Worm (Caenorhabditis elegans): ENCODE data around the gene C26F1.1.

C26F1.1 gene

ce11 chrV:7785117-7785516, at the start of gene C26F1.1:
Gene C26F1.1 (plus strand): TSS chrV:7785417.
- TF ChIP-seq elt-1 (tag; optimal IDR thresholded peaks at IDR 0.05; ENCODE audit: borderline replicate concordance, insufficient read depth) (no peak), mls-2 (tag; optimal IDR thresholded peaks at IDR 0.05) (no peak), ces-1 (GFP tag; optimal IDR thresholded peaks at IDR 0.05) (no peak), lin-32 (GFP tag; optimal IDR thresholded peaks at IDR 0.05) (no peak), unc-62 (GFP tag; optimal IDR thresholded peaks at IDR 0.05) (no peak), nhr-76 (tag; optimal IDR thresholded peaks at IDR 0.05) (no peak), nhr-2 (tag; optimal IDR thresholded peaks at IDR 0.05) (no peak), unc-39 (tag; optimal IDR thresholded peaks at IDR 0.05) (no peak), pha-4 (tag; optimal IDR thresholded peaks at IDR 0.05) (no peak), snpc-4 (tag; optimal IDR thresholded peaks at IDR 0.05) (no peak), elt-3 (tag; optimal IDR thresholded peaks at IDR 0.05) (no peak), M03D4.4 (tag; optimal IDR thresholded peaks at IDR 0.05) (no peak), ztf-11 (tag; optimal IDR thresholded peaks at IDR 0.05) (no peak), ceh-39 (tag; optimal IDR thresholded peaks at IDR 0.05) (no peak), nhr-237 (tag; optimal IDR thresholded peaks at IDR 0.05) (no peak), bed-3 (GFP tag; optimal IDR thresholded peaks at IDR 0.05) (no peak)

DNA sequence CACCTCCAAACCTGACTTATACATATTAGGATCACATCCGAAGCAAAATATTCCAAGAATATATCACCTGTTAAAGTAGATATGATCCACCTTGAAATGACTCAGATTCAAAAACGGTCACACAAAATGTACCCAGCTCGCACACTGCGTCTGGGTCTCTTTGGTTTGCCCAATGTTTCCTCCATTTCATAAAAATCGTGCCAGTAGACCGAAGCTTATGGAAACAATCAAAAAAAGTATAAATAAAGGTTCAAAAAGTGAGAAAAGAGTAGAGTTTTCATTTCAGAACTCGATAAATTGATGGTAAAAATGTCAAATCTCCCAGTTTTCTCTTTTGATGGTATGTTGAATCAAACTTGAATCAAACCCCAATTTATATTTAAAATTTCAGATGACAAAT, 47.5 kb upstream of the C26F1.1 start, which contains the start of gene srr-9:
Gene srr-9 (plus strand): TSS at position 301 of the 400 bp plus-strand sequence.
- TF ChIP-seq nhr-28 (tag; optimal IDR thresholded peaks at IDR 0.05) (no peak), flh-1 (GFP tag; optimal IDR thresholded peaks at IDR 0.05) (no peak), sptf-1 (tag; optimal IDR thresholded peaks at IDR 0.05) (no peak), lin-13 (tag; optimal IDR thresholded peaks at IDR 0.05) (no peak)

DNA sequence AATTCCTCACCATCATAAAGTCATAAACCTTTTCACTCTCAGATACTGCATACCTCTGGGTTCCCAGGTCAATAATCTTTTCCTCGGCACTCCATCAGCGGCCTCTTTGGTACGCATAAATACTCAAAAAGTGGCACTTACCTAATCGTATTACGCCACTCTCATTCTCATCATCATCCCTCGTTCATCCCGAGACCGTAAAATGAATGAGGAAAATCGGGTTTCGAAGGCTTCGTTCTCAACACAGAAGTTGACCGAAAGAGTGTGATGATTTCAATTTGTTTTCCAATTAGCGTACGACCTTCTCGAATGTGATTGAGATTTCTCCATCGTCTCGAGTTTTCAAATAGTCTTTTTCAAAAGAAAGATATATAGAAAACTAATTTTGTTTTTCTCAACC, 45.3 kb upstream of the C26F1.1 start:
- peak; percentile 25 for TF ChIP-seq nhr-2 (tag; optimal IDR thresholded peaks at IDR 0.05)
- TF ChIP-seq snpc-4 (tag; optimal IDR thresholded peaks at IDR 0.05), result no peak
- TF ChIP-seq drap-1 (GFP tag; optimal IDR thresholded peaks at IDR 0.05), result no peak
- TF ChIP-seq ces-1 (GFP tag; optimal IDR thresholded peaks at IDR 0.05), result peak; percentile 9

DNA sequence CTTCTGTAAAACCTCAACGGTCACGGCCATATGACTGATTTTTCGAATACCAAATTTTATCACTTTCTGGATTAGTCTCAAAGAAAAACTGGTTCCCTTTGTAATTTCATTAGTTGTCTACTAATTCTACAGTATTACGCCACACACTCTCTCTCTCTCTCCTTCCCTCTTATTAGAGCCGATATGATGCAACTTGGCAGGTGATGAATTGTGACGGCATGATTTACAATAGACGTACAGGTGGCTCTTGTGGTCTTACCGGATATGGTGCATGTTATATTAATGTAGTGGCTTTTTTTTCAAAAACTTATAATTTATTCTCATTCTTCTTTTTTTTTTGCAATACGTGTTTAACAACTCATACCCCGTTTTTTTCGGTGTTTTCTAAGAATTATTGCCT, 43.3 kb upstream of the C26F1.1 start:
- no peak for TF ChIP-seq nhr-28 (tag; optimal IDR thresholded peaks at IDR 0.05)
- TF ChIP-seq zip-8 (tag; optimal IDR thresholded peaks at IDR 0.05), result peak; percentile 77
- peak; percentile 55 for TF ChIP-seq unc-62 (GFP tag; optimal IDR thresholded peaks at IDR 0.05)
- no peak for TF ChIP-seq ztf-11 (tag; optimal IDR thresholded peaks at IDR 0.05)
- no peak for TF ChIP-seq drap-1 (GFP tag; optimal IDR thresholded peaks at IDR 0.05)
- no peak for TF ChIP-seq bed-3 (GFP tag; optimal IDR thresholded peaks at IDR 0.05)
- peak; percentile 100 for TF ChIP-seq nhr-2 (tag; optimal IDR thresholded peaks at IDR 0.05)

- TF ChIP-seq ceh-83 (GFP tag; optimal IDR thresholded peaks at IDR 0.05) (no peak), ham-2 (GFP tag; optimal IDR thresholded peaks at IDR 0.05) (no peak), nhr-76 (tag; optimal IDR thresholded peaks at IDR 0.05) (no peak), drap-1 (GFP tag; optimal IDR thresholded peaks at IDR 0.05) (no peak), pha-4 (tag; optimal IDR thresholded peaks at IDR 0.05) (no peak), elt-3 (tag; optimal IDR thresholded peaks at IDR 0.05) (no peak), snpc-4 (tag; optimal IDR thresholded peaks at IDR 0.05) (no peak), blmp-1 (tag; optimal IDR thresholded peaks at IDR 0.05) (no peak), lsy-2 (tag; optimal IDR thresholded peaks at IDR 0.05) (no peak), ceh-43 (GFP tag; optimal IDR thresholded peaks at IDR 0.05) (no peak), lin-13 (tag; optimal IDR thresholded peaks at IDR 0.05) (no peak), zip-8 (tag; optimal IDR thresholded peaks at IDR 0.05) (no peak), mls-2 (tag; optimal IDR thresholded peaks at IDR 0.05) (no peak), cnd-1 (tag; optimal IDR thresholded peaks at IDR 0.05) (no peak), unc-120 (tag; optimal IDR thresholded peaks at IDR 0.05; ENCODE audit: poor library complexity, severe bottlenecking) (no peak), nhr-28 (tag; optimal IDR thresholded peaks at IDR 0.05) (no peak), ces-1 (GFP tag; optimal IDR thresholded peaks at IDR 0.05) (no peak), unc-62 (GFP tag; optimal IDR thresholded peaks at IDR 0.05) (no peak), M03D4.4 (tag; optimal IDR thresholded peaks at IDR 0.05) (no peak), sem-2 (GFP tag; optimal IDR thresholded peaks at IDR 0.05) (no peak)
Measured at ce11 chrV:7742485-7742959, 42.7 kb upstream of the C26F1.1 start, which contains the start of gene fbxl-5. Gene fbxl-5 (plus strand): TSS chrV:7742909.

DNA sequence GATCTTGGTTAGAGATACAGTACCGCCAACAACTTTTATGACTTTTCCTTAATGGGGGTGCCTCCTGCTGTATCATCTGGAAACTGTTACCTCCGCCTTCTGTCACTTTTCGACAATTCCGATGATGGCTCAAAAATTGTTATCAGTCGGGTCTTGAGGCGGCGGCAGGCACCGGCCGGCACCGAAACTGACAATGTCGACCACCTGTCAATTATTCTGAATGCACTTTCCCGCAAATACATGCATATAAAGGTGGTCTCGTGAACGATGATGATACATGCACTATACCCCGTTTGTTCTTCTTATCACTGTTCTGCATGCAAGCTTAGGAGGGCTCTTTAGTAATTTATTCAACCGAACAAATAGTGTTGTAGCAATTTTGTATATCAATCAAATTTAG, 41.1 kb upstream of the C26F1.1 start:
- TF ChIP-seq lin-13 (tag; optimal IDR thresholded peaks at IDR 0.05) (no peak), unc-39 (tag; optimal IDR thresholded peaks at IDR 0.05) (no peak), mls-2 (tag; optimal IDR thresholded peaks at IDR 0.05) (no peak), lsy-2 (tag; optimal IDR thresholded peaks at IDR 0.05) (no peak), M03D4.4 (tag; optimal IDR thresholded peaks at IDR 0.05) (no peak), cnd-1 (tag; optimal IDR thresholded peaks at IDR 0.05) (no peak), flh-1 (GFP tag; optimal IDR thresholded peaks at IDR 0.05) (no peak), ztf-11 (tag; optimal IDR thresholded peaks at IDR 0.05) (no peak), hlh-1 (tag; optimal IDR thresholded peaks at IDR 0.05) (no peak), zip-8 (tag; optimal IDR thresholded peaks at IDR 0.05) (no peak), nhr-76 (tag; optimal IDR thresholded peaks at IDR 0.05) (no peak)
